Worm (Caenorhabditis elegans) whole organism, late embryonic: ENCODE data around the gene hlh-31.

Experiments used
- C08G9.2 ChIP-seq: sonication (generic microtip); optimal IDR thresholded peaks from 2 replicates; lab custom pipeline; 2016; ENCODE audit warnings: mild to moderate bottlenecking, missing genetic modification characterization, moderate library complexity, missing compliant biosample characterization
- C38D4.7 ChIP-seq: fragments of 200-800 bp; sonication (Bioruptor generic); optimal IDR thresholded peaks from 2 replicates; lab custom pipeline; 2018; ENCODE audit warnings: mild to moderate bottlenecking, missing genetic modification characterization, moderate library complexity, missing compliant biosample characterization
- F13H6.1 ChIP-seq: sonication (generic microtip); optimal IDR thresholded peaks from 2 replicates; lab custom pipeline; 2016; ENCODE audit warnings: missing genetic modification characterization, missing compliant biosample characterization
- K02D7.2 ChIP-seq: sonication (generic microtip); optimal IDR thresholded peaks from 2 replicates; lab custom pipeline; 2017; ENCODE audit warnings: mild to moderate bottlenecking, missing genetic modification characterization, missing compliant biosample characterization
- K09A11.1 ChIP-seq: sonication (generic microtip); optimal IDR thresholded peaks from 2 replicates; lab custom pipeline; 2017; ENCODE audit warnings: antibody characterized with exemption, mild to moderate bottlenecking, missing genetic modification characterization, missing compliant biosample characterization; ENCODE audit not compliant: insufficient read depth
- Y22D7AL.16 ChIP-seq: sonication (generic microtip); optimal IDR thresholded peaks from 2 replicates; lab custom pipeline; 2016; ENCODE audit warnings: missing genetic modification characterization, missing compliant biosample characterization
- ahr-1 ChIP-seq: sonication (generic microtip); optimal IDR thresholded peaks from 2 replicates; lab custom pipeline; 2016; ENCODE audit warnings: missing genetic modification characterization, missing compliant biosample characterization
- ceh-14 ChIP-seq: sonication (generic microtip); optimal IDR thresholded peaks from 2 replicates; lab custom pipeline; 2016; ENCODE audit warnings: missing genotype, missing genetic modification characterization, missing compliant biosample characterization
- ceh-19 ChIP-seq: fragments of 200-800 bp; sonication (Bioruptor generic); optimal IDR thresholded peaks from 2 replicates; lab custom pipeline; 2018; ENCODE audit warnings: mild to moderate bottlenecking, missing genetic modification characterization, missing compliant biosample characterization
- ceh-2 ChIP-seq: sonication (generic microtip); optimal IDR thresholded peaks from 2 replicates; lab custom pipeline; 2016; ENCODE audit warnings: missing genotype, missing genetic modification characterization, missing compliant biosample characterization
- ceh-24 ChIP-seq: sonication (generic microtip); optimal IDR thresholded peaks from 2 replicates; lab custom pipeline; 2016; ENCODE audit warnings: mild to moderate bottlenecking, missing genetic modification characterization, missing compliant biosample characterization
- ceh-30 ChIP-seq: fragments of 150-350 bp; optimal IDR thresholded peaks from 2 replicates; lab custom pipeline; 2014; ENCODE audit warnings: missing biosample characterization, missing genetic modification characterization
- ceh-31 ChIP-seq: sonication (generic microtip); optimal IDR thresholded peaks from 2 replicates; lab custom pipeline; 2016; ENCODE audit warnings: missing genetic modification characterization, missing compliant biosample characterization
- ceh-34 ChIP-seq: sonication (generic microtip); optimal IDR thresholded peaks from 2 replicates; lab custom pipeline; 2016; ENCODE audit warnings: mild to moderate bottlenecking, missing genetic modification characterization, missing compliant biosample characterization
- ceh-6 ChIP-seq: fragments of 200-800 bp; sonication (Bioruptor generic); optimal IDR thresholded peaks from 2 replicates; lab custom pipeline; 2018; ENCODE audit warnings: mild to moderate bottlenecking, missing genetic modification characterization, missing compliant biosample characterization
- che-1 ChIP-seq: sonication (generic microtip); optimal IDR thresholded peaks from 2 replicates; lab custom pipeline; 2016; ENCODE audit warnings: mild to moderate bottlenecking, missing genetic modification characterization, missing compliant biosample characterization
- dmd-4 ChIP-seq: sonication (generic microtip); optimal IDR thresholded peaks from 2 replicates; lab custom pipeline; 2016; ENCODE audit warnings: borderline replicate concordance, missing genetic modification characterization, missing compliant biosample characterization
- dve-1 ChIP-seq: sonication (generic microtip); optimal IDR thresholded peaks from 2 replicates; lab custom pipeline; 2017; ENCODE audit warnings: antibody characterized with exemption, mild to moderate bottlenecking, missing genetic modification characterization, missing compliant biosample characterization
- elt-2 ChIP-seq: sonication (generic microtip); optimal IDR thresholded peaks from 2 replicates; lab custom pipeline; 2016; ENCODE audit warnings: missing genetic modification reagents, missing genetic modification characterization, missing compliant biosample characterization
- elt-4 ChIP-seq: sonication (generic microtip); optimal IDR thresholded peaks from 2 replicates; lab custom pipeline; 2016; ENCODE audit warnings: missing genetic modification characterization, missing compliant biosample characterization
- eyg-1 ChIP-seq: sonication (generic microtip); optimal IDR thresholded peaks from 2 replicates; lab custom pipeline; 2016; ENCODE audit warnings: missing genotype, missing genetic modification characterization, missing compliant biosample characterization
- fax-1 ChIP-seq: sonication (generic microtip); optimal IDR thresholded peaks from 2 replicates; lab custom pipeline; 2016; ENCODE audit warnings: missing genotype, missing genetic modification characterization, missing compliant biosample characterization
- fkh-6 ChIP-seq: sonication (generic microtip); optimal IDR thresholded peaks from 2 replicates; lab custom pipeline; 2016; ENCODE audit warnings: missing genetic modification characterization, missing compliant biosample characterization
- gmeb-2 ChIP-seq: sonication (generic microtip); optimal IDR thresholded peaks from 2 replicates; lab custom pipeline; 2016; ENCODE audit warnings: missing genetic modification characterization, inconsistent platforms, missing compliant biosample characterization
- hlh-6 ChIP-seq: sonication (generic microtip); optimal IDR thresholded peaks from 2 replicates; lab custom pipeline; 2016; ENCODE audit warnings: missing genotype, missing genetic modification characterization, missing compliant biosample characterization
- lim-6 ChIP-seq: sonication (generic microtip); optimal IDR thresholded peaks from 2 replicates; lab custom pipeline; 2016; ENCODE audit warnings: missing genetic modification characterization, missing compliant biosample characterization
- lin-11 ChIP-seq: fragments of 200-800 bp; sonication (Bioruptor generic); optimal IDR thresholded peaks from 2 replicates; lab custom pipeline; 2018; ENCODE audit warnings: mild to moderate bottlenecking, missing genetic modification characterization, missing compliant biosample characterization
- mec-3 ChIP-seq: sonication (generic microtip); optimal IDR thresholded peaks from 2 replicates; lab custom pipeline; 2016; ENCODE audit warnings: borderline replicate concordance, missing genetic modification characterization, missing compliant biosample characterization
- nfya-1 ChIP-seq: sonication (generic microtip); optimal IDR thresholded peaks from 2 replicates; lab custom pipeline; 2017; ENCODE audit warnings: missing genetic modification characterization, mild to moderate bottlenecking, missing compliant biosample characterization, antibody characterized with exemption, moderate library complexity
- npax-4 ChIP-seq: sonication (generic microtip); optimal IDR thresholded peaks from 2 replicates; lab custom pipeline; 2016; ENCODE audit warnings: missing genetic modification characterization, missing compliant biosample characterization
- pag-3 ChIP-seq: sonication (generic microtip); optimal IDR thresholded peaks from 2 replicates; lab custom pipeline; 2016; ENCODE audit warnings: missing compliant biosample characterization, missing genetic modification characterization, borderline replicate concordance
- pax-1 ChIP-seq: fragments of 150-350 bp; optimal IDR thresholded peaks from 2 replicates; lab custom pipeline; 2014; ENCODE audit warnings: missing biosample characterization, missing genetic modification characterization
- pqm-1 ChIP-seq: sonication (generic microtip); optimal IDR thresholded peaks from 2 replicates; lab custom pipeline; 2016; ENCODE audit warnings: missing genetic modification characterization, missing compliant biosample characterization
- pros-1 ChIP-seq: fragments of 150-350 bp; optimal IDR thresholded peaks from 2 replicates; lab custom pipeline; 2014; ENCODE audit warnings: missing biosample characterization, missing genetic modification reagents, missing genetic modification characterization
- ref-2 ChIP-seq: sonication (generic microtip); optimal IDR thresholded peaks from 2 replicates; lab custom pipeline; 2016; ENCODE audit warnings: missing genetic modification characterization, missing compliant biosample characterization
- rnt-1 ChIP-seq: sonication (generic microtip); optimal IDR thresholded peaks from 2 replicates; lab custom pipeline; 2016; ENCODE audit warnings: missing genetic modification characterization, missing compliant biosample characterization
- sdc-2 ChIP-seq: sonication (generic microtip); optimal IDR thresholded peaks from 2 replicates; lab custom pipeline; 2016; ENCODE audit warnings: missing genotype, missing genetic modification characterization, missing compliant biosample characterization
- sox-2 ChIP-seq: fragments of 200-800 bp; sonication (Bioruptor generic); IDR thresholded peaks from 2 replicates; pipeline ENCODE4 v1.3.6; 2022; ENCODE audit warnings: missing genetic modification reagents, missing genetic modification characterization, missing compliant biosample characterization
- sox-4 ChIP-seq: sonication (generic microtip); optimal IDR thresholded peaks from 2 replicates; lab custom pipeline; 2017; ENCODE audit warnings: mild to moderate bottlenecking, missing genetic modification characterization, inconsistent platforms, missing compliant biosample characterization
- syd-9 ChIP-seq: sonication (generic microtip); optimal IDR thresholded peaks from 2 replicates; lab custom pipeline; 2016; ENCODE audit warnings: mild to moderate bottlenecking, missing genetic modification characterization, moderate library complexity, missing compliant biosample characterization
- tbx-2 ChIP-seq: sonication (generic microtip); optimal IDR thresholded peaks from 2 replicates; lab custom pipeline; 2016; ENCODE audit warnings: missing genetic modification characterization, missing compliant biosample characterization
- unc-3 ChIP-seq, 2 experiments: fragments of 200-800 bp in 1 of 2; sonication (Bioruptor generic) in 1 of 2; sonication (generic microtip) in 1 of 2; conservative IDR thresholded peaks in 1 of 2; optimal IDR thresholded peaks in 1 of 2; 2 replicates each; pipeline versions ENCODE4 v1.3.6 to Lab custom; 2016 to 2022; ENCODE audit warnings: missing compliant biosample characterization in 2 of 2, missing genetic modification characterization in 2 of 2, missing genetic modification reagents in 1 of 2
- unc-55 ChIP-seq: sonication (generic microtip); optimal IDR thresholded peaks from 2 replicates; lab custom pipeline; 2017; ENCODE audit warnings: missing biosample characterization, missing genetic modification reagents, missing genetic modification characterization
- unc-86 ChIP-seq: sonication (generic microtip); optimal IDR thresholded peaks from 2 replicates; lab custom pipeline; 2016; ENCODE audit warnings: missing genetic modification characterization, missing compliant biosample characterization
- zip-5 ChIP-seq: sonication (generic microtip); optimal IDR thresholded peaks from 2 replicates; lab custom pipeline; 2016; ENCODE audit warnings: missing genetic modification characterization, missing compliant biosample characterization

hlh-31 gene

DNA sequence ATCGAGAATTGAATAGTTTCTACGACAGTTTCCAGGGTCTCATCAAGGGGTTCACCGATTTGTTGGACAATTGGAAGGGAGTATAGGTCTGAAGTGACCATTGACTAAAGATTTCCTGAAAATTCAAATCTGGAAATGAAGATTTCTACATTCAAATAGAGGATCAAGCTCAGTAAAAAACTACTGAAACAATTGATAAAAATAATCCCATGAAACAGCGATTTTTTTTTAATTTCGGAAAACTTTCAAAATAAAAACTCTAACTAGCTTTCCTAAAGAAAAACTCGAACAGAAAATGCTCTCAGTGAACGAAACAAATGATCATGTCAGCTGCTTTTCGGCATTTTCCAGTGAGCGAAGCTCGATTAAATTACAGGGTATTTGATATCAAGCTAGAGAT is 35.9 kb upstream of the hlh-31 start, which contains the start of gene srv-11:
Gene srv-11, minus strand, starts transcription at position 101 of the 400 bp plus-strand sequence.
- TF ChIP-seq elt-2 = no peak
- TF ChIP-seq eyg-1 (tag; lab: Kevin White, UChicago) = no peak
- TF ChIP-seq pros-1 (tag; lab: Kevin White, UChicago) = no peak

DNA sequence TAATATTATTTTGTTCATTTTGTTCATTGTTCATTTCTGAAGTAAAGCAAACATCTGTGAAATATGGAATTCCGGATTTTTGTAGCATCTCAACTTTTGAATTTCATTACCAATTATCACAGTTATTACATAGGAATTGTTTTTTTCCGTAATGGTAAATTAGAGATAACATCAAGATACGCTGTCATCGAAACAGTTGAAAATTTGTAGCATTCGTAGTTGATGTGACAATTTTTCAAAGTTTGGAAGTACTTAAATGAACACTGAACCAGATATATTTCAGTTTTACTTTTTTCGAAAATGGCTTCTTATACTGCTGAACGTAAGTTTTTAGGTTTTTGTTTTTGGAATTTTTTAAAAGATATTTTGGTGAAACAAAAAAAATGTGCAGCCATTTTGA is 31.7 kb upstream of the hlh-31 start, which contains the start of gene H25K10.4:
Gene H25K10.4, plus strand, starts transcription at position 301 of the 400 bp plus-strand sequence.
- TF ChIP-seq tbx-2 (tag; lab: Kevin White, UChicago) (no peak), Y22D7AL.16 (no peak), eyg-1 (tag; lab: Kevin White, UChicago) (no peak), npax-4 (tag; lab: Kevin White, UChicago) (no peak), hlh-6 (tag; lab: Kevin White, UChicago) (no peak), K09A11.1 (no peak), sdc-2 (tag; lab: Kevin White, UChicago) (no peak), sox-2 (GFP tag; lab: Robert Waterston, UW) (no peak), lim-6 (tag; lab: Kevin White, UChicago) (no peak), lin-11 (tag; lab: Kevin White, UChicago) (no peak), mec-3 (tag; lab: Kevin White, UChicago) (no peak), syd-9 (tag; lab: Kevin White, UChicago) (no peak), K02D7.2 (tag; lab: Kevin White, UChicago) (no peak), ceh-30 (tag; lab: Kevin White, UChicago) (no peak), unc-86 (tag; lab: Kevin White, UChicago) (no peak), elt-4 (tag; lab: Kevin White, UChicago) (no peak), rnt-1 (no peak)

DNA sequence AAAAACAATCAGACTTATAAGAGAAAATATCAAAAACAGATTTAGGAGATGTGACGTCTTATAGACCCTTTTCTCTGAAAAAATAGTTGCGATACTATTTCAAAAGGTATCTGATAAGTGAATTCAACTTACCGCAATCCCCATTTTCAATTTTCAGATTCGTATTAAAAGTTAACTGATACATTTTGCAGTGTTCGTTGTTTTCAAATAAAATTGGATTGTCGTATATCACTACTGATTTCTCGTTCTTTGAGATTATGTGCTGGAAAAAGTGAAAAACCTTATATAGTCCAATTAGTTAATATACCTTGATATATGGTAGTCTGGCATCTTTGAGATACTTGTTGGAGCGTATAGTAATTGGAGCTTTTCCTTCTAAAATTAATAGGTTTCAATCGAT is 27.0 kb upstream of the hlh-31 start:
- TF ChIP-seq pax-1 (tag; lab: Kevin White, UChicago) (no peak), mec-3 (tag; lab: Kevin White, UChicago) (no peak), K02D7.2 (tag; lab: Kevin White, UChicago) (no peak), che-1 (tag; lab: Kevin White, UChicago) (no peak), C38D4.7 (no peak), F13H6.1 (tag; lab: Kevin White, UChicago) (no peak), ceh-30 (tag; lab: Kevin White, UChicago) (no peak), nfya-1 (tag; lab: Kevin White, UChicago) (no peak), ref-2 (no peak), ceh-31 (tag; lab: Kevin White, UChicago) (no peak), unc-55 (GFP tag; lab: Kevin White, UChicago) (no peak), dve-1 (tag; lab: Kevin White, UChicago) (no peak), ceh-14 (tag; lab: Kevin White, UChicago) (no peak), ceh-34 (tag; lab: Kevin White, UChicago) (no peak), ceh-6 (GFP tag; lab: Kevin White, UChicago) (no peak), unc-3 (GFP tag; conservative IDR thresholded peaks at IDR 0.05; lab: Robert Waterston, UW) (no peak), unc-3 (tag; optimal IDR thresholded peaks at IDR 0.05; lab: Kevin White, UChicago) (no peak), dmd-4 (no peak), ceh-2 (tag; lab: Kevin White, UChicago) (no peak), ceh-19 (no peak), ceh-24 (no peak)

DNA sequence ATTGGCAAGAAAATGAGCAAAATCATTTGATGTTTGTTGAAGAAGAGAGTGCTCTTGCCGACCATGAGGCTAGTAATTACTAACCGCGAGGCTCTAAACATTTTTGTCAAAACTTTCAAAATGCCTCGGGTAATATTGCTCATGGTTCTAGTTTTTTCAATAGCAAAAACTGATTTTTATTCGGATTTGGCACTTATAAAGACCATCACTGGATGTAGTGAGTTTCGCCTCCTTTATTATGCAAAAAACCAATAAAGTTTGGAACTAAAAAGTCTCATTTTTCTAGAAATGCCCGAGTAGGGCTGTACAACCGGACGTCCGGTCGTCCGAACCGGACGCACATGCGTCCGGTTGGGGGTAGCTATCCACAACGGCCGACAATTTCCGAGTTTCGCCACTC is 24.4 kb upstream of the hlh-31 start, which contains the start of the genes hpa-1 and irld-39:
Gene hpa-1, minus strand, starts transcription at position 101 of the 400 bp plus-strand sequence.
Gene irld-39, plus strand, starts transcription at position 121 of the 400 bp plus-strand sequence.
- no peak for TF ChIP-seq lin-11 (tag; lab: Kevin White, UChicago)
- no peak for TF ChIP-seq fkh-6
- TF ChIP-seq pqm-1 (tag; lab: Kevin White, UChicago) = no peak
- no peak for TF ChIP-seq gmeb-2 (tag; lab: Kevin White, UChicago)
- TF ChIP-seq pag-3 (tag; lab: Kevin White, UChicago) = no peak
- no peak for TF ChIP-seq ahr-1 (tag; lab: Kevin White, UChicago)
- TF ChIP-seq ceh-31 (tag; lab: Kevin White, UChicago) = no peak
- no peak for TF ChIP-seq sox-4 (tag; lab: Kevin White, UChicago)
- TF ChIP-seq zip-5 (tag; lab: Kevin White, UChicago) = no peak
- TF ChIP-seq fax-1 (tag; lab: Kevin White, UChicago) = no peak
- TF ChIP-seq C08G9.2 = no peak
- TF ChIP-seq, all 69 proteins: peak for 0
